Worm (Caenorhabditis elegans) whole organism, late embryonic: ENCODE measurements around the gene clec-57.

Experiments
- C38D4.7 ChIP-seq: fragments of 200-800 bp; sonication (Bioruptor generic); optimal IDR thresholded peaks from 2 replicates; lab custom pipeline; 2018; ENCODE audit warnings: mild to moderate bottlenecking, missing genetic modification characterization, moderate library complexity, missing compliant biosample characterization
- ahr-1 ChIP-seq: sonication (generic microtip); optimal IDR thresholded peaks from 2 replicates; lab custom pipeline; 2016; ENCODE audit warnings: missing genetic modification characterization, missing compliant biosample characterization
- ceh-6 ChIP-seq: fragments of 200-800 bp; sonication (Bioruptor generic); optimal IDR thresholded peaks from 2 replicates; lab custom pipeline; 2018; ENCODE audit warnings: mild to moderate bottlenecking, missing genetic modification characterization, missing compliant biosample characterization
- dmd-4 ChIP-seq: sonication (generic microtip); optimal IDR thresholded peaks from 2 replicates; lab custom pipeline; 2016; ENCODE audit warnings: borderline replicate concordance, missing genetic modification characterization, missing compliant biosample characterization
- nhr-11 ChIP-seq: fragments of 150-350 bp; optimal IDR thresholded peaks from 2 replicates; lab custom pipeline; 2014; ENCODE audit warnings: missing biosample characterization, missing genetic modification characterization
- pha-2 ChIP-seq: sonication (generic microtip); optimal IDR thresholded peaks from 2 replicates; lab custom pipeline; 2017; ENCODE audit warnings: mild to moderate bottlenecking, missing genetic modification characterization, missing compliant biosample characterization
- unc-86 ChIP-seq: sonication (generic microtip); optimal IDR thresholded peaks from 2 replicates; lab custom pipeline; 2016; ENCODE audit warnings: missing genetic modification characterization, missing compliant biosample characterization

DNA sequence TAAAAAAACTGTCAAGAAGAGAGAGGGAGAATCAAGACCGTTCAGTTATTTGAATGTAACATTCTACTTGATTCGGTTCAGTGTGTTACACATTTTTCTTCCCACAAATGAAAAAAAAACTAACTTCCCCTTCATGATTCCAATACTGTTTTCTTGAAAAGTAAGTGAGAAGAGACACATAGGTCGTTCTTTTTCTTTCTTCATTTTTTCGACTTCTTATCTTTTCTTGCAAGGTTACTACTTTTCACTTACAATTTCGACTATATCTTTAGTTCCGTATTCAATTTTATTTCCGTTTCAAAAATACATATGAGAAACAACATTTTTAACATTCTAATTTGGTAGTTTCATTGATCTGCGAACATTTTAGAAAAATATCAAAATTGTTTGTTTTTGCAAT, 29.8 kb upstream of the clec-57 start:
- TF ChIP-seq unc-86 (tag; lab: Kevin White, UChicago) (no peak), pha-2 (tag; lab: Kevin White, UChicago) (no peak), ceh-6 (GFP tag; lab: Kevin White, UChicago) (no peak), C38D4.7 (GFP tag; lab: Kevin White, UChicago) (no peak), nhr-11 (tag; lab: Kevin White, UChicago) (no peak), ahr-1 (tag; lab: Kevin White, UChicago) (no peak), dmd-4 (tag; lab: Kevin White, UChicago) (no peak)
